Worm (Caenorhabditis elegans) whole organism, L3 larva: ENCODE measurements around the gene nhr-249.

Experiments
- ZK546.5 ChIP-seq: sonication (generic microtip); optimal IDR thresholded peaks from 2 replicates; lab custom pipeline; 2017; ENCODE audit warnings: missing biosample characterization, missing genetic modification characterization
- aly-2 ChIP-seq: fragments of 150-350 bp; optimal IDR thresholded peaks from 2 replicates; lab custom pipeline; 2014; ENCODE audit warnings: missing biosample characterization, missing genetic modification characterization
- ama-1 ChIP-seq: fragments of 150-350 bp; optimal IDR thresholded peaks from 2 replicates; lab custom pipeline; 2018
- ceh-9 ChIP-seq: sonication (generic microtip); optimal IDR thresholded peaks from 2 replicates; lab custom pipeline; 2018; ENCODE audit warnings: missing biosample characterization, missing genetic modification characterization
- daf-12 ChIP-seq: fragments of 150-350 bp; optimal IDR thresholded peaks from 2 replicates; lab custom pipeline; 2014; ENCODE audit warnings: missing biosample characterization, missing genetic modification reagents, missing genetic modification characterization
- egl-5 ChIP-seq: fragments of 150-350 bp; optimal IDR thresholded peaks from 2 replicates; lab custom pipeline; 2017; ENCODE audit warnings: missing biosample characterization, missing genetic modification reagents, missing genetic modification characterization, inconsistent platforms
- elt-1 ChIP-seq: fragments of 150-350 bp; optimal IDR thresholded peaks from 2 replicates; lab custom pipeline; 2014; ENCODE audit warnings: missing biosample characterization, missing genetic modification characterization
- fkh-2 ChIP-seq: fragments of 150-350 bp; optimal IDR thresholded peaks from 2 replicates; lab custom pipeline; 2014; ENCODE audit warnings: missing biosample characterization, missing genetic modification reagents, missing genetic modification characterization
- fos-1 ChIP-seq: fragments of 150-350 bp; optimal IDR thresholded peaks from 2 replicates; lab custom pipeline; 2014; ENCODE audit warnings: missing biosample characterization, missing genetic modification characterization
- hmg-11 ChIP-seq: sonication (generic microtip); optimal IDR thresholded peaks from 2 replicates; lab custom pipeline; 2016; ENCODE audit warnings: missing genetic modification characterization, missing compliant biosample characterization
- jun-1 ChIP-seq: fragments of 150-350 bp; optimal IDR thresholded peaks from 2 replicates; lab custom pipeline; 2014; ENCODE audit warnings: missing biosample characterization, missing genetic modification reagents, missing genetic modification characterization
- lin-15B ChIP-seq: fragments of 150-350 bp; optimal IDR thresholded peaks from 2 replicates; lab custom pipeline; 2014; ENCODE audit warnings: missing biosample characterization, missing genetic modification characterization
- lin-39 ChIP-seq: fragments of 150-350 bp; optimal IDR thresholded peaks from 2 replicates; lab custom pipeline; 2018; ENCODE audit warnings: missing biosample characterization, missing genetic modification reagents, missing genetic modification characterization
- lsy-12 ChIP-seq: sonication (generic microtip); optimal IDR thresholded peaks from 2 replicates; lab custom pipeline; 2016; ENCODE audit warnings: mild to moderate bottlenecking, missing genetic modification characterization, missing compliant biosample characterization
- mdl-1 ChIP-seq: fragments of 150-350 bp; optimal IDR thresholded peaks from 2 replicates; lab custom pipeline; 2014; ENCODE audit warnings: missing biosample characterization, missing genetic modification characterization
- mml-1 ChIP-seq: fragments of 150-350 bp; sonication (generic microtip); optimal IDR thresholded peaks from 3 replicates; lab custom pipeline; 2014; ENCODE audit warnings: missing biosample characterization, missing genetic modification characterization
- nfya-1 ChIP-seq: sonication (generic microtip); optimal IDR thresholded peaks from 2 replicates; lab custom pipeline; 2017; ENCODE audit warnings: missing genetic modification characterization, mild to moderate bottlenecking, missing compliant biosample characterization, antibody characterized with exemption, moderate library complexity; ENCODE audit not compliant: insufficient read depth
- nhr-12 ChIP-seq: fragments of 150-350 bp; optimal IDR thresholded peaks from 2 replicates; lab custom pipeline; 2014; ENCODE audit warnings: missing biosample characterization, missing genetic modification characterization
- nhr-23 ChIP-seq: fragments of 150-350 bp; optimal IDR thresholded peaks from 2 replicates; lab custom pipeline; 2014; ENCODE audit warnings: missing biosample characterization, missing genetic modification reagents, missing genetic modification characterization
- nhr-237 ChIP-seq: fragments of 150-350 bp; optimal IDR thresholded peaks from 2 replicates; lab custom pipeline; 2014; ENCODE audit warnings: missing biosample characterization, missing genetic modification characterization
- nhr-28 ChIP-seq: fragments of 150-350 bp; optimal IDR thresholded peaks from 2 replicates; lab custom pipeline; 2014; ENCODE audit warnings: missing biosample characterization, missing genetic modification characterization
- nhr-43 ChIP-seq: sonication (generic microtip); optimal IDR thresholded peaks from 2 replicates; lab custom pipeline; 2016; ENCODE audit warnings: mild to moderate bottlenecking, missing genetic modification characterization, missing compliant biosample characterization; ENCODE audit not compliant: poor library complexity, severe bottlenecking
- nhr-67 ChIP-seq: fragments of 150-350 bp; optimal IDR thresholded peaks from 2 replicates; lab custom pipeline; 2014; ENCODE audit warnings: missing biosample characterization, missing genetic modification characterization
- nhr-76 ChIP-seq: fragments of 150-350 bp; sonication (generic microtip); optimal IDR thresholded peaks from 5 replicates; lab custom pipeline; 2014; ENCODE audit warnings: missing biosample characterization, missing genetic modification characterization
- nhr-77 ChIP-seq: fragments of 150-350 bp; optimal IDR thresholded peaks from 2 replicates; lab custom pipeline; 2014; ENCODE audit warnings: missing biosample characterization, missing genetic modification characterization
- pqm-1 ChIP-seq: fragments of 150-350 bp; optimal IDR thresholded peaks from 2 replicates; lab custom pipeline; 2017; ENCODE audit warnings: missing biosample characterization, missing genetic modification characterization, inconsistent platforms
- sea-2 ChIP-seq: fragments of 150-350 bp; sonication (generic microtip); optimal IDR thresholded peaks from 4 replicates; lab custom pipeline; 2014; ENCODE audit warnings: missing biosample characterization, missing genetic modification reagents, missing genetic modification characterization
- skn-1 ChIP-seq: fragments of 150-350 bp; optimal IDR thresholded peaks from 2 replicates; lab custom pipeline; 2014; ENCODE audit warnings: missing biosample characterization, missing genetic modification characterization
- snpc-4 ChIP-seq: fragments of 150-350 bp; optimal IDR thresholded peaks from 2 replicates; lab custom pipeline; 2014; ENCODE audit warnings: missing biosample characterization, missing genetic modification characterization
- tbx-2 ChIP-seq: sonication (generic microtip); optimal IDR thresholded peaks from 2 replicates; lab custom pipeline; 2016; ENCODE audit warnings: mild to moderate bottlenecking, missing genetic modification characterization, missing compliant biosample characterization
- unc-62 ChIP-seq: fragments of 150-350 bp; sonication (generic microtip); optimal IDR thresholded peaks from 4 replicates; lab custom pipeline; 2014; ENCODE audit warnings: missing biosample characterization, missing genetic modification reagents, missing genetic modification characterization
- zag-1 ChIP-seq: fragments of 150-350 bp; optimal IDR thresholded peaks from 2 replicates; lab custom pipeline; 2014; ENCODE audit warnings: missing biosample characterization, missing genetic modification characterization

nhr-249 gene

ce11 chrIV:6986835-6987234 is 14.5 kb upstream of the nhr-249 start, which contains the start of gene prkl-1:
prkl-1 (minus strand) TSS chrIV:6986935.
- TF ChIP-seq zag-1 (tag; lab: Kevin White, UChicago) (no peak), egl-5 (tag; lab: Kevin White, UChicago) (no peak), nfya-1 (tag; lab: Kevin White, UChicago) (no peak)
- TF ChIP-seq, all 47 proteins: peak for 0

ce11 chrIV:6984449-6985380 is 12.4 kb upstream of the nhr-249 start:
- TF ChIP-seq nfya-1 (tag; lab: Kevin White, UChicago) (no peak), jun-1 (tag; lab: Kevin White, UChicago) (no peak), fos-1 (tag; lab: Kevin White, UChicago) (no peak), skn-1 (tag; lab: Kevin White, UChicago) (no peak), nhr-77 (tag; lab: Kevin White, UChicago) (no peak), nhr-67 (tag; lab: Kevin White, UChicago) (no peak), snpc-4 (no peak), lin-15B (no peak), nhr-43 (no peak)

- TF ChIP-seq mml-1 (no peak), daf-12 (tag; lab: Kevin White, UChicago) (no peak), nhr-76 (tag; lab: Kevin White, UChicago) (no peak), hmg-11 (tag; lab: Kevin White, UChicago) (no peak), elt-1 (tag; lab: Kevin White, UChicago) (no peak), mdl-1 (tag; lab: Kevin White, UChicago) (no peak), lin-39 (tag; lab: Kevin White, UChicago) (no peak), sea-2 (GFP tag; lab: Kevin White, UChicago) (no peak), aly-2 (tag; lab: Kevin White, UChicago) (no peak), nhr-237 (no peak), fos-1 (tag; lab: Kevin White, UChicago) (no peak), ceh-9 (tag; lab: Kevin White, UChicago) (no peak), lsy-12 (tag; lab: Kevin White, UChicago) (no peak)
Measured at ce11 chrIV:6978625-6979024, 6.3 kb upstream of the nhr-249 start.

ce11 chrIV:6977089-6977558 is 4.8 kb upstream of the nhr-249 start, which contains the start of the genes pgl-1 and him-3:
pgl-1 (minus strand) TSS chrIV:6977318.
him-3 (plus strand) TSS chrIV:6977508.
- TF ChIP-seq nhr-12 (tag; lab: Kevin White, UChicago) (no peak), daf-12 (tag; lab: Kevin White, UChicago) (no peak)

ce11 chrIV:6974162-6974938 is 2.0 kb upstream of the nhr-249 start:
- no peak for TF ChIP-seq hmg-11 (tag; lab: Kevin White, UChicago)
- no peak for TF ChIP-seq nhr-77 (tag; lab: Kevin White, UChicago)
- TF ChIP-seq ama-1 (lab: Kevin White, UChicago): no peak
- TF ChIP-seq nhr-43: no peak
- TF ChIP-seq lin-15B: no peak
- TF ChIP-seq nhr-237: no peak
- no peak for TF ChIP-seq elt-1 (tag; lab: Kevin White, UChicago)
- TF ChIP-seq nhr-28: no peak
- no peak for TF ChIP-seq lin-39 (tag; lab: Kevin White, UChicago)
- no peak for TF ChIP-seq pqm-1
- TF ChIP-seq nhr-23: no peak
- no peak for TF ChIP-seq unc-62 (GFP tag; lab: Kevin White, UChicago)
- no peak for TF ChIP-seq lsy-12 (tag; lab: Kevin White, UChicago)
- TF ChIP-seq tbx-2 (tag; lab: Kevin White, UChicago): no peak
- no peak for TF ChIP-seq jun-1 (tag; lab: Kevin White, UChicago)
- no peak for TF ChIP-seq nfya-1 (tag; lab: Kevin White, UChicago)
- no peak for TF ChIP-seq fkh-2
- TF ChIP-seq nhr-76 (tag; lab: Kevin White, UChicago): no peak
- no peak for TF ChIP-seq ZK546.5 (tag; lab: Kevin White, UChicago)
